Fruit fly (Drosophila melanogaster) whole organism, prepupa: ENCODE data around the gene Lam.

Experiments
- CG11294 ChIP-seq: fragments of 200-800 bp; sonication (Bioruptor generic); IDR thresholded peaks from 2 replicates; pipeline ENCODE4 v1.3.6; 2022; ENCODE audit warnings: missing biosample characterization, missing genetic modification characterization
- CG11902 ChIP-seq: fragments of 200-800 bp; sonication (Bioruptor generic); optimal IDR thresholded peaks from 3 replicates; lab custom pipeline; 2016; ENCODE audit warnings: missing biosample characterization, missing genetic modification characterization
- CG31627 ChIP-seq: fragments of 200-800 bp; sonication (Bioruptor generic); optimal IDR thresholded peaks from 3 replicates; lab custom pipeline; 2016; ENCODE audit warnings: missing biosample characterization, missing genetic modification characterization
- CG8319 ChIP-seq: fragments of 200-800 bp; sonication (Bioruptor generic); optimal IDR thresholded peaks from 3 replicates; lab custom pipeline; 2016; ENCODE audit warnings: missing biosample characterization, missing genetic modification characterization
- CG9139 ChIP-seq: fragments of 200-800 bp; sonication (Bioruptor generic); optimal IDR thresholded peaks from 3 replicates; lab custom pipeline; 2017; ENCODE audit warnings: missing biosample characterization, mild to moderate bottlenecking, missing genetic modification characterization
- Sox14 ChIP-seq: fragments of 200-800 bp; sonication (Bioruptor generic); optimal IDR thresholded peaks from 3 replicates; lab custom pipeline; 2016; ENCODE audit warnings: missing biosample characterization, missing genetic modification characterization
- dac ChIP-seq: fragments of 200-800 bp; sonication (Bioruptor generic); optimal IDR thresholded peaks from 2 replicates; lab custom pipeline; 2017; ENCODE audit warnings: missing biosample characterization, mild to moderate bottlenecking, missing genetic modification characterization
- fd59A ChIP-seq: fragments of 200-800 bp; sonication (Bioruptor generic); optimal IDR thresholded peaks from 2 replicates; lab custom pipeline; 2017; ENCODE audit warnings: missing biosample characterization, mild to moderate bottlenecking, missing genetic modification characterization, missing genetic modification reagents
- fkh ChIP-seq: fragments of 200-800 bp; sonication (Bioruptor generic); optimal IDR thresholded peaks from 3 replicates; lab custom pipeline; 2017; ENCODE audit warnings: missing biosample characterization, mild to moderate bottlenecking, missing genetic modification characterization, moderate library complexity
- topi ChIP-seq: fragments of 200-800 bp; sonication (Bioruptor generic); optimal IDR thresholded peaks from 3 replicates; lab custom pipeline; 2016; ENCODE audit warnings: missing biosample characterization, missing genetic modification characterization

- TF ChIP-seq CG11902 (GFP tag; lab: Kevin White, UChicago) (no peak), CG11294 (GFP tag; lab: Robert Waterston, UW) (no peak), CG31627 (GFP tag; lab: Kevin White, UChicago) (peak; percentile 54), Sox14 (peak; percentile 52), fkh (GFP tag; lab: Kevin White, UChicago) (no peak), CG8319 (peak; percentile 1), topi (GFP tag; lab: Kevin White, UChicago) (peak; percentile 67), dac (no peak), CG9139 (GFP tag; lab: Kevin White, UChicago) (peak; percentile 43), fd59A (GFP tag; lab: Kevin White, UChicago) (peak; percentile 55)
Measured at dm6 chr2L:5501335-5501734, 40.9 kb upstream of the Lam start.
